Fruit fly (Drosophila melanogaster): ENCODE measurements around the gene CG6073.

- TF ChIP-seq CG10348 (GFP tag; IDR thresholded peaks at IDR 0.05), result no peak
- TF ChIP-seq CG12605 (GFP tag; IDR thresholded peaks at IDR 0.05), result no peak
- no peak for TF ChIP-seq CG9948 (tag; optimal IDR thresholded peaks at IDR 0.05)
- TF ChIP-seq Pif1B (GFP tag; optimal IDR thresholded peaks at IDR 0.05), result no peak
- TF ChIP-seq CG4496 (GFP tag; IDR thresholded peaks at IDR 0.05), result no peak
- no peak for TF ChIP-seq CG14655 (GFP tag; optimal IDR thresholded peaks at IDR 0.05)
- TF ChIP-seq Pif1A (GFP tag; optimal IDR thresholded peaks at IDR 0.05), result no peak
- no peak for TF ChIP-seq CG13204 (GFP tag; optimal IDR thresholded peaks at IDR 0.05)
Measured at dm6 chr3R:26137189-26137588, 51.4 kb downstream of the CG6073 start.
